Fruit fly (Drosophila melanogaster) whole organism, embryonic: ENCODE data around the gene TTLL4B.

ENCODE experiments used
- B-H1 ChIP-seq: fragments of 200-800 bp; sonication (Bioruptor generic); IDR thresholded peaks from 3 replicates; pipeline ENCODE4 v1.3.6; 2022; ENCODE audit warnings: missing biosample characterization, missing genetic modification characterization
- CG10431 ChIP-seq: fragments of 200-800 bp; sonication (Bioruptor generic); optimal IDR thresholded peaks from 3 replicates; lab custom pipeline; 2018; ENCODE audit warnings: missing biosample characterization, mild to moderate bottlenecking, missing genetic modification characterization
- CG10565 ChIP-seq: fragments of 200-800 bp; sonication (Bioruptor generic); optimal IDR thresholded peaks from 3 replicates; lab custom pipeline; 2016; ENCODE audit warnings: missing biosample characterization, mild to moderate bottlenecking, missing genetic modification characterization
- CG11093 ChIP-seq: fragments of 200-800 bp; sonication (Bioruptor generic); IDR thresholded peaks from 3 replicates; pipeline ENCODE4 v1.3.6; 2022; ENCODE audit warnings: missing biosample characterization, missing genetic modification characterization
- CG11504 ChIP-seq: fragments of 200-800 bp; sonication (Bioruptor generic); optimal IDR thresholded peaks from 3 replicates; lab custom pipeline; 2019; ENCODE audit warnings: missing biosample characterization, mild to moderate bottlenecking, missing genetic modification characterization, moderate library complexity
- CG12071 ChIP-seq: fragments of 200-800 bp; sonication (Bioruptor generic); optimal IDR thresholded peaks from 3 replicates; lab custom pipeline; 2018; ENCODE audit warnings: missing biosample characterization, mild to moderate bottlenecking, missing genetic modification characterization
- CG13624 ChIP-seq: fragments of 200-800 bp; sonication (Bioruptor generic); optimal IDR thresholded peaks from 2 replicates; lab custom pipeline; 2016; ENCODE audit warnings: missing biosample characterization, missing genetic modification characterization
- CG14710 ChIP-seq: fragments of 200-800 bp; sonication (Bioruptor generic); optimal IDR thresholded peaks from 3 replicates; lab custom pipeline; 2019; ENCODE audit warnings: missing biosample characterization, mild to moderate bottlenecking, missing genetic modification characterization, moderate library complexity
- CG15601 ChIP-seq: fragments of 200-800 bp; sonication (Bioruptor generic); optimal IDR thresholded peaks from 3 replicates; lab custom pipeline; 2019; ENCODE audit warnings: missing biosample characterization, mild to moderate bottlenecking, missing genetic modification characterization, moderate library complexity
- CG1602 ChIP-seq: fragments of 200-800 bp; sonication (Bioruptor generic); optimal IDR thresholded peaks from 3 replicates; lab custom pipeline; 2016; ENCODE audit warnings: missing biosample characterization, missing genetic modification characterization
- CG16815 ChIP-seq: fragments of 200-800 bp; sonication (Bioruptor generic); optimal IDR thresholded peaks from 3 replicates; lab custom pipeline; 2017; ENCODE audit warnings: missing biosample characterization, mild to moderate bottlenecking, missing genetic modification characterization
- CG17612 ChIP-seq: fragments of 200-800 bp; sonication (Bioruptor generic); IDR thresholded peaks from 2 replicates; pipeline ENCODE4 v1.3.6; 2022; ENCODE audit warnings: missing biosample characterization, missing genetic modification characterization
- CG18011 ChIP-seq: fragments of 200-800 bp; sonication (Bioruptor generic); optimal IDR thresholded peaks from 2 replicates; lab custom pipeline; 2017; ENCODE audit warnings: missing biosample characterization, missing genetic modification characterization, mild to moderate bottlenecking, moderate library complexity, missing genotype
- CG18599 ChIP-seq: fragments of 200-800 bp; sonication (Bioruptor generic); optimal IDR thresholded peaks from 3 replicates; lab custom pipeline; 2017; ENCODE audit warnings: missing biosample characterization, missing genetic modification characterization, mild to moderate bottlenecking, moderate library complexity, missing genetic modification reagents
- CG32767 ChIP-seq: fragments of 200-800 bp; sonication (Bioruptor generic); IDR thresholded peaks from 2 replicates; pipeline ENCODE4 v1.3.6; 2022; ENCODE audit warnings: missing biosample characterization, missing genetic modification characterization
- CG3281 ChIP-seq: fragments of 200-800 bp; sonication (Bioruptor generic); optimal IDR thresholded peaks from 3 replicates; lab custom pipeline; 2017; ENCODE audit warnings: missing biosample characterization, mild to moderate bottlenecking, missing genetic modification characterization
- CG34422 ChIP-seq: fragments of 200-800 bp; sonication (Bioruptor generic); IDR thresholded peaks from 3 replicates; pipeline ENCODE4 v1.3.6; 2022; ENCODE audit warnings: missing biosample characterization, missing genetic modification characterization
- CG6175 ChIP-seq: fragments of 200-800 bp; sonication (Bioruptor generic); IDR thresholded peaks from 3 replicates; pipeline ENCODE4 v1.3.6; 2022; ENCODE audit warnings: missing biosample characterization, missing genetic modification characterization
- CG7271 ChIP-seq: fragments of 200-800 bp; sonication (Bioruptor generic); optimal IDR thresholded peaks from 2 replicates; lab custom pipeline; 2018; ENCODE audit warnings: missing biosample characterization, mild to moderate bottlenecking, missing genetic modification characterization, moderate library complexity
- CG7963 ChIP-seq: fragments of 200-800 bp; sonication (Bioruptor generic); IDR thresholded peaks from 3 replicates; pipeline ENCODE4 v1.3.6; 2022; ENCODE audit warnings: missing biosample characterization, missing genetic modification characterization; ENCODE audit not compliant: partially characterized antibody
- CG8281 ChIP-seq: fragments of 200-800 bp; sonication (Bioruptor generic); optimal IDR thresholded peaks from 2 replicates; lab custom pipeline; 2018; ENCODE audit warnings: missing biosample characterization, mild to moderate bottlenecking, missing genetic modification characterization, moderate library complexity
- D19A ChIP-seq: fragments of 200-800 bp; optimal IDR thresholded peaks from 3 replicates; lab custom pipeline; 2019; ENCODE audit warnings: missing biosample characterization, mild to moderate bottlenecking, missing genetic modification characterization, moderate library complexity
- Dad ChIP-seq: fragments of 200-800 bp; sonication (Bioruptor generic); optimal IDR thresholded peaks from 3 replicates; lab custom pipeline; 2016; ENCODE audit warnings: missing biosample characterization, missing genetic modification characterization
- Deaf1 ChIP-seq: fragments of 200-800 bp; optimal IDR thresholded peaks from 3 replicates; lab custom pipeline; 2019; ENCODE audit warnings: missing biosample characterization, mild to moderate bottlenecking, missing genetic modification characterization, moderate library complexity
- Dip3 ChIP-seq: fragments of 200-800 bp; sonication (Bioruptor generic); optimal IDR thresholded peaks from 3 replicates; lab custom pipeline; 2016; ENCODE audit warnings: missing biosample characterization, missing genetic modification characterization
- Dref ChIP-seq: fragments of 200-800 bp; sonication (Bioruptor generic); IDR thresholded peaks from 2 replicates; pipeline ENCODE4 v1.3.6; 2022; ENCODE audit warnings: missing biosample characterization, missing genetic modification characterization
- E2f1 ChIP-seq: fragments of 200-800 bp; sonication (Bioruptor generic); IDR thresholded peaks from 2 replicates; pipeline ENCODE4 v1.3.6; 2022; ENCODE audit warnings: missing biosample characterization, missing genetic modification characterization
- GATAe ChIP-seq: fragments of 200-800 bp; sonication (Bioruptor generic); conservative IDR thresholded peaks from 2 replicates; pipeline ENCODE4 v1.3.6; 2022; ENCODE audit warnings: missing biosample characterization, missing genetic modification characterization
- HHEX ChIP-seq: fragments of 200-800 bp; sonication (Bioruptor generic); optimal IDR thresholded peaks from 3 replicates; lab custom pipeline; 2017; ENCODE audit warnings: missing biosample characterization, mild to moderate bottlenecking, missing genetic modification characterization, missing genetic modification reagents
- Hr3 ChIP-seq: fragments of 200-800 bp; sonication (Bioruptor generic); optimal IDR thresholded peaks from 3 replicates; lab custom pipeline; 2016; ENCODE audit warnings: missing biosample characterization, missing genetic modification characterization
- Hr78 ChIP-seq, 2 experiments: fragments of 200-800 bp in 1 of 2; fragments of >200 bp in 1 of 2; sonication (Bioruptor generic) in 1 of 2; optimal IDR thresholded peaks; 2 replicates each; lab custom pipeline; 2017 to 2019; ENCODE audit warnings: missing biosample characterization in 2 of 2, missing genetic modification characterization in 2 of 2, mild to moderate bottlenecking in 1 of 2, moderate library complexity in 1 of 2
- Med ChIP-seq: fragments of 200-800 bp; sonication (Bioruptor generic); peaks from one replicate; lab custom pipeline; 2016; ENCODE audit warnings: missing biosample characterization, missing genetic modification characterization, mild to moderate bottlenecking, inconsistent platforms, moderate library complexity
- Sin3A ChIP-seq: fragments of >200 bp; optimal IDR thresholded peaks from 2 replicates; lab custom pipeline; 2018
- bab2 ChIP-seq: fragments of 200-800 bp; sonication (Bioruptor generic); optimal IDR thresholded peaks from 2 replicates; lab custom pipeline; 2016; ENCODE audit warnings: missing biosample characterization, missing genetic modification characterization
- fu2 ChIP-seq: fragments of 200-800 bp; sonication (Bioruptor generic); optimal IDR thresholded peaks from 2 replicates; lab custom pipeline; 2016; ENCODE audit warnings: missing biosample characterization, missing genetic modification characterization
- gsb-n ChIP-seq: fragments of 200-800 bp; sonication (Bioruptor generic); optimal IDR thresholded peaks from 3 replicates; lab custom pipeline; 2018; ENCODE audit warnings: missing biosample characterization, mild to moderate bottlenecking, missing genetic modification characterization
- kah ChIP-seq: fragments of 200-800 bp; sonication (Bioruptor generic); optimal IDR thresholded peaks from 2 replicates; lab custom pipeline; 2018; ENCODE audit warnings: missing biosample characterization, mild to moderate bottlenecking, missing genetic modification characterization
- nau ChIP-seq: fragments of 200-800 bp; sonication (Bioruptor generic); optimal IDR thresholded peaks from 3 replicates; lab custom pipeline; 2017; ENCODE audit warnings: missing biosample characterization, mild to moderate bottlenecking, missing genetic modification characterization, missing genetic modification reagents
- otp ChIP-seq: fragments of 200-800 bp; sonication (Bioruptor generic); IDR thresholded peaks from 3 replicates; pipeline ENCODE4, ENCODE4 v1.3.6; 2022; ENCODE audit warnings: missing biosample characterization, missing genetic modification characterization
- pho ChIP-seq: fragments of 200-800 bp; sonication (Bioruptor generic); optimal IDR thresholded peaks from 2 replicates; lab custom pipeline; 2016; ENCODE audit warnings: missing biosample characterization, missing genetic modification characterization
- row ChIP-seq: fragments of 200-800 bp; sonication (Bioruptor generic); IDR thresholded peaks from 3 replicates; pipeline ENCODE4 v1.3.6; 2022; ENCODE audit warnings: missing biosample characterization, missing genetic modification characterization
- salm ChIP-seq: fragments of 200-800 bp; sonication (Bioruptor generic); optimal IDR thresholded peaks from 2 replicates; lab custom pipeline; 2018; ENCODE audit warnings: missing biosample characterization, mild to moderate bottlenecking, missing genetic modification characterization
- sc ChIP-seq, 3 experiments: fragments of >200 bp in 2 of 3; fragments of 200-800 bp in 1 of 3; sonication (Bioruptor generic) in 1 of 3; optimal IDR thresholded peaks; 2 replicates in 2 of 3; 3 replicates in 1 of 3; lab custom pipeline; 2017; ENCODE audit warnings: mild to moderate bottlenecking in 1 of 3, missing biosample characterization in 1 of 3, missing genetic modification characterization in 1 of 3, missing genetic modification reagents in 1 of 3
- ssp ChIP-seq: fragments of 200-800 bp; sonication (Bioruptor generic); IDR thresholded peaks from 2 replicates; pipeline ENCODE4 v1.3.6; 2022; ENCODE audit warnings: missing biosample characterization, missing genetic modification characterization
- tin ChIP-seq: fragments of 200-800 bp; sonication (Bioruptor generic); optimal IDR thresholded peaks from 3 replicates; lab custom pipeline; 2016; ENCODE audit warnings: missing biosample characterization, missing genetic modification characterization
- twi ChIP-seq: fragments of 200-800 bp; optimal IDR thresholded peaks from 2 replicates; lab custom pipeline; 2019; ENCODE audit warnings: missing biosample characterization, mild to moderate bottlenecking, missing genetic modification characterization, moderate library complexity
- unc-4 ChIP-seq: fragments of 200-800 bp; sonication (Bioruptor generic); IDR thresholded peaks from 2 replicates; pipeline ENCODE4 v1.3.6; 2022; ENCODE audit warnings: missing biosample characterization, missing genetic modification characterization; ENCODE audit not compliant: partially characterized antibody
- wek ChIP-seq: fragments of 200-800 bp; sonication (Bioruptor generic); optimal IDR thresholded peaks from 3 replicates; lab custom pipeline; 2018; ENCODE audit warnings: missing biosample characterization, mild to moderate bottlenecking, missing genetic modification characterization, moderate library complexity

The TTLL4B gene

dm6 chr2L:3888754-3889603 is 26.5 kb downstream of the TTLL4B start (continued):
- peak; percentile 6 for TF ChIP-seq tin
- TF ChIP-seq E2f1 (GFP tag; lab: Robert Waterston, UW) = no peak; the same call in 1 of the 2 replicates
- peak; percentile 28 for TF ChIP-seq CG1602
- no peak for TF ChIP-seq CG12071 (GFP tag; lab: Kevin White, UChicago)
- peak; percentile 78 for TF ChIP-seq row (GFP tag; lab: Robert Waterston, UW)
- 0 out of 3 replicates have a peak, but pooled peaks have one; percentile 44 for TF ChIP-seq CG34422 (GFP tag; lab: Robert Waterston, UW)
- no peak for TF ChIP-seq CG13624 (GFP tag; lab: Kevin White, UChicago)
- peak; percentile 77 for TF ChIP-seq CG11504
- TF ChIP-seq CG15601 (tag; lab: Kevin White, UChicago) = no peak
- TF ChIP-seq Sin3A = no peak
- no peak for TF ChIP-seq kah (GFP tag; lab: Kevin White, UChicago)
- no peak for TF ChIP-seq sc (optimal IDR thresholded peaks at IDR 0.05; lab: Kevin White, UChicago)
- peak; percentile 57 for TF ChIP-seq sc (GFP tag; optimal IDR thresholded peaks at IDR 0.05; lab: Kevin White, UChicago)
- TF ChIP-seq twi = peak; percentile 31
- TF ChIP-seq HHEX (GFP tag; lab: Kevin White, UChicago) = peak; percentile 50
- TF ChIP-seq Med (GFP tag; lab: Kevin White, UChicago) = peak; percentile 73
- peak; percentile 8 for TF ChIP-seq CG10431 (GFP tag; lab: Kevin White, UChicago)
- peak; percentile 20 for TF ChIP-seq gsb-n (tag; lab: Kevin White, UChicago)
- TF ChIP-seq CG11093 = no peak
- TF ChIP-seq B-H1 (GFP tag; lab: Robert Waterston, UW) = no peak
- TF ChIP-seq wek (GFP tag; lab: Kevin White, UChicago) = no peak
- peak; percentile 32 for TF ChIP-seq CG3281
- no peak for TF ChIP-seq Dip3 (GFP tag; lab: Kevin White, UChicago)
- no peak; the same call in 1 of the 2 replicates for TF ChIP-seq CG32767
- TF ChIP-seq CG7271 (tag; lab: Kevin White, UChicago) = no peak
- TF ChIP-seq Dref (GFP tag; lab: Robert Waterston, UW) = no peak
- TF ChIP-seq CG17612 (GFP tag; lab: Robert Waterston, UW) = no peak
- TF ChIP-seq Hr78 (GFP tag; optimal IDR thresholded peaks at IDR 0.05; lab: Kevin White, UChicago) = no peak
- peak; percentile 33 for TF ChIP-seq CG18599
- TF ChIP-seq CG14710 (tag; lab: Kevin White, UChicago) = peak; percentile 41
- TF ChIP-seq otp (GFP tag; lab: Robert Waterston, UW) = no peak
- TF ChIP-seq pho = no peak
- peak; percentile 34 for TF ChIP-seq Deaf1 (tag; lab: Kevin White, UChicago)
- no peak for TF ChIP-seq GATAe (GFP tag; lab: Robert Waterston, UW)
- TF ChIP-seq Hr3 (GFP tag; lab: Kevin White, UChicago) = peak; percentile 66
- TF ChIP-seq CG7963 (GFP tag; lab: Robert Waterston, UW) = no peak
- TF ChIP-seq CG6175 = no peak
- no peak for TF ChIP-seq unc-4 (GFP tag; lab: Robert Waterston, UW)
- no peak for TF ChIP-seq CG10565 (GFP tag; lab: Kevin White, UChicago)
- TF ChIP-seq CG16815 = peak; percentile 63
- peak; percentile 35 for TF ChIP-seq D19A
- TF ChIP-seq Dad = no peak
- TF ChIP-seq ssp (GFP tag; lab: Robert Waterston, UW) = peak; percentile 50; the same call in 1 of the 2 replicates
- peak; percentile 2 for TF ChIP-seq CG8281 (tag; lab: Kevin White, UChicago)
- peak; percentile 12 for TF ChIP-seq CG18011
- no peak for TF ChIP-seq nau
- TF ChIP-seq fu2 (GFP tag; lab: Kevin White, UChicago) = no peak
- TF ChIP-seq bab2 (GFP tag; lab: Kevin White, UChicago) = no peak
- TF ChIP-seq salm (tag; lab: Kevin White, UChicago) = peak; percentile 33
